Fruit fly (Drosophila melanogaster) whole organism, embryonic: ENCODE data around the gene Usp30.

Source experiments
- Adf1 ChIP-seq: fragments of 200-800 bp; sonication (Bioruptor generic); IDR thresholded peaks from 2 replicates; pipeline ENCODE4 v1.3.6; 2022; ENCODE audit warnings: missing biosample characterization, missing genetic modification characterization
- BEAF-32 ChIP-seq: fragments of 200-800 bp; sonication (Bioruptor generic); optimal IDR thresholded peaks from 3 replicates; lab custom pipeline; 2017; ENCODE audit warnings: missing biosample characterization, missing genetic modification characterization, mild to moderate bottlenecking, moderate library complexity, missing genetic modification reagents
- CG11085 ChIP-seq: fragments of 200-800 bp; sonication (Bioruptor generic); IDR thresholded peaks from 2 replicates; pipeline ENCODE4 v1.3.6; 2022; ENCODE audit warnings: missing biosample characterization, missing genetic modification characterization
- CG11560 ChIP-seq: fragments of 200-800 bp; sonication (Bioruptor generic); IDR thresholded peaks from 3 replicates; pipeline ENCODE4 v1.3.6; 2022; ENCODE audit warnings: missing biosample characterization, missing genetic modification characterization
- CG11723 ChIP-seq: fragments of 200-800 bp; sonication (Bioruptor generic); optimal IDR thresholded peaks from 2 replicates; lab custom pipeline; 2017; ENCODE audit warnings: missing biosample characterization, mild to moderate bottlenecking, missing genetic modification characterization
- CG12769 ChIP-seq: fragments of 200-800 bp; sonication (Bioruptor generic); optimal IDR thresholded peaks from 2 replicates; lab custom pipeline; 2019; ENCODE audit warnings: missing biosample characterization, mild to moderate bottlenecking, missing genetic modification characterization, moderate library complexity
- CG13296 ChIP-seq: fragments of 200-800 bp; sonication (Bioruptor generic); optimal IDR thresholded peaks from 3 replicates; lab custom pipeline; 2018; ENCODE audit warnings: missing biosample characterization, mild to moderate bottlenecking, missing genetic modification characterization
- CG15269 ChIP-seq: fragments of 200-800 bp; sonication (Bioruptor generic); optimal IDR thresholded peaks from 2 replicates; lab custom pipeline; 2018; ENCODE audit warnings: missing biosample characterization, mild to moderate bottlenecking, missing genetic modification characterization, moderate library complexity
- CG17829 ChIP-seq: fragments of 200-800 bp; optimal IDR thresholded peaks from 2 replicates; lab custom pipeline; 2019; ENCODE audit warnings: missing biosample characterization, mild to moderate bottlenecking, missing genetic modification characterization, moderate library complexity
- CG17912 ChIP-seq: fragments of 200-800 bp; sonication (Bioruptor generic); optimal IDR thresholded peaks from 2 replicates; lab custom pipeline; 2018; ENCODE audit warnings: missing biosample characterization, mild to moderate bottlenecking, missing genetic modification characterization
- CG1832 ChIP-seq: fragments of 200-800 bp; sonication (Bioruptor generic); optimal IDR thresholded peaks from 2 replicates; lab custom pipeline; 2017; ENCODE audit warnings: missing biosample characterization, mild to moderate bottlenecking, missing genetic modification characterization, inconsistent platforms
- CG2120 ChIP-seq: fragments of 200-800 bp; sonication (Bioruptor generic); optimal IDR thresholded peaks from 3 replicates; lab custom pipeline; 2016; ENCODE audit warnings: missing biosample characterization, missing genetic modification characterization
- CG2199 ChIP-seq: fragments of 200-800 bp; sonication (Bioruptor generic); IDR thresholded peaks from 3 replicates; pipeline ENCODE4 v1.3.6; 2022; ENCODE audit warnings: missing biosample characterization, missing genetic modification characterization
- CG3065 ChIP-seq: fragments of 200-800 bp; sonication (Bioruptor generic); optimal IDR thresholded peaks from 2 replicates; lab custom pipeline; 2016; ENCODE audit warnings: missing biosample characterization, missing genetic modification characterization
- CG31365 ChIP-seq: fragments of 200-800 bp; sonication (Bioruptor generic); optimal IDR thresholded peaks from 2 replicates; lab custom pipeline; 2018; ENCODE audit warnings: missing biosample characterization, mild to moderate bottlenecking, missing genetic modification characterization
- CG3281 ChIP-seq: fragments of 200-800 bp; sonication (Bioruptor generic); optimal IDR thresholded peaks from 3 replicates; lab custom pipeline; 2017; ENCODE audit warnings: missing biosample characterization, mild to moderate bottlenecking, missing genetic modification characterization
- CG33213 ChIP-seq: fragments of 200-800 bp; sonication (Bioruptor generic); optimal IDR thresholded peaks from 3 replicates; lab custom pipeline; 2016; ENCODE audit warnings: missing biosample characterization, missing genetic modification characterization
- CG4854 ChIP-seq: fragments of 200-800 bp; sonication (Bioruptor generic); optimal IDR thresholded peaks from 2 replicates; lab custom pipeline; 2016; ENCODE audit warnings: missing biosample characterization, missing genetic modification characterization, inconsistent platforms
- CG6683 ChIP-seq: fragments of 200-800 bp; sonication (Bioruptor generic); optimal IDR thresholded peaks from 2 replicates; lab custom pipeline; 2017; ENCODE audit warnings: missing biosample characterization, mild to moderate bottlenecking, missing genetic modification characterization, missing genetic modification reagents
- CG7372 ChIP-seq: fragments of 200-800 bp; sonication (Bioruptor generic); IDR thresholded peaks from 2 replicates; pipeline ENCODE4 v1.3.6; 2022; ENCODE audit warnings: missing biosample characterization, missing genetic modification characterization
- Dbx ChIP-seq: fragments of 200-800 bp; sonication (Bioruptor generic); IDR thresholded peaks from 3 replicates; pipeline ENCODE4 v1.3.6; 2022; ENCODE audit warnings: missing biosample characterization, missing genetic modification characterization
- Deaf1 ChIP-seq: fragments of 200-800 bp; optimal IDR thresholded peaks from 3 replicates; lab custom pipeline; 2019; ENCODE audit warnings: missing biosample characterization, mild to moderate bottlenecking, missing genetic modification characterization, moderate library complexity
- Dfd ChIP-seq, 2 experiments: fragments of >200 bp; optimal IDR thresholded peaks; 2 replicates each; lab custom pipeline; 2017; ENCODE audit warnings: missing biosample characterization in 2 of 2, missing genetic modification characterization in 2 of 2
- ERR ChIP-seq: fragments of 200-800 bp; sonication (Bioruptor generic); optimal IDR thresholded peaks from 2 replicates; lab custom pipeline; 2016; ENCODE audit warnings: missing biosample characterization, missing genetic modification characterization
- GATAe ChIP-seq: fragments of 200-800 bp; sonication (Bioruptor generic); conservative IDR thresholded peaks from 2 replicates; pipeline ENCODE4 v1.3.6; 2022; ENCODE audit warnings: missing biosample characterization, missing genetic modification characterization
- Hand ChIP-seq: fragments of 200-800 bp; sonication (Bioruptor generic); optimal IDR thresholded peaks from 2 replicates; lab custom pipeline; 2017; ENCODE audit warnings: mild to moderate bottlenecking, missing biosample characterization, missing genetic modification reagents, missing genetic modification characterization
- Hr39 ChIP-seq: fragments of >200 bp; optimal IDR thresholded peaks from 2 replicates; lab custom pipeline; 2017
- Kr ChIP-seq: fragments of 200-800 bp; sonication (Bioruptor generic); optimal IDR thresholded peaks from 2 replicates; lab custom pipeline; 2017; ENCODE audit warnings: missing biosample characterization, mild to moderate bottlenecking, missing genetic modification characterization
- MBD-R2 ChIP-seq: fragments of 200-800 bp; sonication (Bioruptor generic); IDR thresholded peaks from 2 replicates; pipeline ENCODE4 v1.3.6; 2022; ENCODE audit warnings: missing biosample characterization, missing genetic modification characterization
- Mes4 ChIP-seq: fragments of 200-800 bp; sonication (Bioruptor generic); optimal IDR thresholded peaks from 2 replicates; lab custom pipeline; 2016; ENCODE audit warnings: missing biosample characterization, missing genetic modification characterization
- NC2α ChIP-seq: fragments of 200-800 bp; sonication (Bioruptor generic); optimal IDR thresholded peaks from 2 replicates; lab custom pipeline; 2016; ENCODE audit warnings: missing biosample characterization, missing genetic modification characterization
- Opbp ChIP-seq: fragments of 200-800 bp; sonication (Bioruptor generic); IDR thresholded peaks from 3 replicates; pipeline ENCODE4 v1.3.6; 2022; ENCODE audit warnings: missing biosample characterization, missing genetic modification characterization; ENCODE audit not compliant: partially characterized antibody
- Six4 ChIP-seq: fragments of 200-800 bp; sonication (Bioruptor generic); optimal IDR thresholded peaks from 2 replicates; lab custom pipeline; 2016; ENCODE audit warnings: missing biosample characterization, missing genetic modification characterization
- Stat92E ChIP-seq, 3 experiments: fragments of >200 bp in 2 of 3; fragments of 200-800 bp in 1 of 3; sonication (Bioruptor generic) in 1 of 3; optimal IDR thresholded peaks; 2 replicates each; lab custom pipeline; 2017 to 2019; ENCODE audit warnings: missing biosample characterization in 3 of 3, missing genetic modification characterization in 3 of 3, mild to moderate bottlenecking in 1 of 3, moderate library complexity in 1 of 3
- Trl ChIP-seq, 3 experiments: fragments of >200 bp in 2 of 3; fragments of 200-800 bp in 1 of 3; sonication (Bioruptor generic) in 1 of 3; optimal IDR thresholded peaks; 2 replicates in 1 of 3; 3 replicates in 2 of 3; lab custom pipeline; 2016 to 2017; ENCODE audit warnings: missing biosample characterization in 1 of 3, missing genetic modification characterization in 1 of 3
- Vsx1 ChIP-seq: fragments of 200-800 bp; sonication (Bioruptor generic); optimal IDR thresholded peaks from 2 replicates; lab custom pipeline; 2017; ENCODE audit warnings: missing biosample characterization, mild to moderate bottlenecking, missing genetic modification characterization, missing genetic modification reagents
- abd-A ChIP-seq: fragments of 200-800 bp; sonication (Bioruptor generic); optimal IDR thresholded peaks from 3 replicates; lab custom pipeline; 2019; ENCODE audit warnings: missing biosample characterization, mild to moderate bottlenecking, missing genetic modification characterization, moderate library complexity
- ac ChIP-seq: fragments of 200-800 bp; sonication (Bioruptor generic); optimal IDR thresholded peaks from 3 replicates; lab custom pipeline; 2017; ENCODE audit warnings: missing biosample characterization, mild to moderate bottlenecking, missing genetic modification characterization
- az2 ChIP-seq: fragments of 200-800 bp; sonication (Bioruptor generic); optimal IDR thresholded peaks from 3 replicates; lab custom pipeline; 2016; ENCODE audit warnings: missing biosample characterization, missing genetic modification characterization
- chm ChIP-seq: fragments of 200-800 bp; sonication (Bioruptor generic); IDR thresholded peaks from 2 replicates; pipeline ENCODE4 v1.3.6; 2022; ENCODE audit warnings: missing biosample characterization, missing genetic modification characterization
- crc ChIP-seq: fragments of 200-800 bp; sonication (Bioruptor generic); optimal IDR thresholded peaks from 2 replicates; lab custom pipeline; 2016; ENCODE audit warnings: missing biosample characterization, missing genetic modification characterization
- dati ChIP-seq: fragments of 200-800 bp; sonication (Bioruptor generic); IDR thresholded peaks from 2 replicates; pipeline ENCODE4 v1.3.6; 2022; ENCODE audit warnings: missing biosample characterization, missing genetic modification characterization
- dm ChIP-seq: fragments of 200-800 bp; sonication (Bioruptor generic); optimal IDR thresholded peaks from 3 replicates; lab custom pipeline; 2016; ENCODE audit warnings: missing biosample characterization, missing genetic modification characterization
- dysf ChIP-seq: fragments of 200-800 bp; sonication (Bioruptor generic); IDR thresholded peaks from 3 replicates; pipeline ENCODE4 v1.3.6; 2022; ENCODE audit warnings: missing biosample characterization, missing genetic modification characterization
- fu2 ChIP-seq: fragments of 200-800 bp; sonication (Bioruptor generic); optimal IDR thresholded peaks from 2 replicates; lab custom pipeline; 2016; ENCODE audit warnings: missing biosample characterization, missing genetic modification characterization
- gro ChIP-seq: fragments of 200-800 bp; sonication (Bioruptor generic); optimal IDR thresholded peaks from 2 replicates; lab custom pipeline; 2016; ENCODE audit warnings: missing biosample characterization, missing genetic modification characterization
- insv ChIP-seq, 2 experiments: fragments of 200-800 bp; sonication (Bioruptor generic); optimal IDR thresholded peaks; 3 replicates each; lab custom pipeline; 2016 to 2018; ENCODE audit warnings: missing biosample characterization in 2 of 2, missing genetic modification characterization in 2 of 2
- kni ChIP-seq: fragments of 200-800 bp; sonication (Bioruptor generic); optimal IDR thresholded peaks from 3 replicates; lab custom pipeline; 2017; ENCODE audit warnings: mild to moderate bottlenecking, missing biosample characterization, missing genetic modification reagents, missing genetic modification characterization
- maf-S ChIP-seq: fragments of 200-800 bp; sonication (Bioruptor generic); optimal IDR thresholded peaks from 2 replicates; lab custom pipeline; 2016; ENCODE audit warnings: missing biosample characterization, missing genetic modification characterization
- onecut ChIP-seq: fragments of 200-800 bp; sonication (Bioruptor generic); IDR thresholded peaks from 2 replicates; pipeline ENCODE4 v1.3.6; 2022; ENCODE audit warnings: missing biosample characterization, missing genetic modification characterization
- toy ChIP-seq: fragments of 200-800 bp; sonication (Bioruptor generic); IDR thresholded peaks from 2 replicates; pipeline ENCODE4 v1.3.6; 2022; ENCODE audit warnings: missing biosample characterization, missing genetic modification characterization

Gene Usp30

DNA sequence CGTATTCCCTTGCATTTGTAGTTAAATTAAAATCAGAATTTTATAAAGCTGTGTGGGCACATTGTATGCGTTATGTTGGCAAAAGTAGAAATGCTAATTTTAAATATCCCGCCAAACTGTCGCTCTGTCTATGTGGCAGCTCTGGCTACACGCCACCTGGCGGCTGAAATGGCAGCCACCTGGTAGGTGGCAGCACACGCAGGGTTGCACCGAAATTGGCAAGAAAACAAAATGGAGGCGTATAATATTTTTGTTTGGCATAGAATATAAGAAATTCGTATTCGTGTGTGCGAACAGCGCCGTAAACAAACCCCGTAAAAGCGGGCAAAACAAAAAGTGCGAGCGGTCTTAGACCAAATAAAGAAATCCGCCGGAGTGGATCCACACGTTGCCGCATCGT, 28.3 kb upstream of the Usp30 start, which contains the start of gene CG12236 (continued):
- TF ChIP-seq BEAF-32 (GFP tag; lab: Kevin White, UChicago): peak; percentile 54
- no peak for TF ChIP-seq GATAe (GFP tag; lab: Robert Waterston, UW)
- TF ChIP-seq crc (GFP tag; lab: Kevin White, UChicago): no peak
- TF ChIP-seq CG15269 (tag; lab: Kevin White, UChicago): no peak
- peak; percentile 63 for TF ChIP-seq dm
- no peak for TF ChIP-seq CG7372 (GFP tag; lab: Robert Waterston, UW)
- TF ChIP-seq Deaf1: no peak
- no peak for TF ChIP-seq CG11723 (GFP tag; lab: Kevin White, UChicago)
- no peak for TF ChIP-seq abd-A
- TF ChIP-seq gro (GFP tag; lab: Kevin White, UChicago): peak; percentile 56
- peak; percentile 50 for TF ChIP-seq CG17829
- TF ChIP-seq MBD-R2 (GFP tag; lab: Robert Waterston, UW): peak; percentile 88
- no peak for TF ChIP-seq dati (GFP tag; lab: Robert Waterston, UW)
- TF ChIP-seq Kr (GFP tag; lab: Kevin White, UChicago): no peak
- peak; percentile 6 for TF ChIP-seq CG3281 (GFP tag; lab: Kevin White, UChicago)
- TF ChIP-seq fu2 (GFP tag; lab: Kevin White, UChicago): no peak
- TF ChIP-seq az2 (GFP tag; lab: Kevin White, UChicago): no peak
- no peak for TF ChIP-seq ac (GFP tag; lab: Kevin White, UChicago)
- TF ChIP-seq Opbp (GFP tag; lab: Robert Waterston, UW): peak; percentile 66; the same call in 2 of the 3 replicates
- no peak for TF ChIP-seq chm
- TF ChIP-seq CG2120 (GFP tag; lab: Kevin White, UChicago): peak; percentile 36
- peak; percentile 68 for TF ChIP-seq CG17912 (GFP tag; lab: Kevin White, UChicago)
- TF ChIP-seq NC2α (GFP tag; lab: Kevin White, UChicago): no peak
- TF ChIP-seq onecut: 0 out of 2 replicates have a peak, but pooled peaks have one; percentile 30
- TF ChIP-seq Hand (GFP tag; lab: Kevin White, UChicago): no peak
- TF ChIP-seq Stat92E (GFP tag; optimal IDR thresholded peaks at IDR 0.05; lab: Kevin White, UChicago): peak in 1 of 3 experiments; percentile 19
- no peak for TF ChIP-seq CG13296 (GFP tag; lab: Kevin White, UChicago)
- TF ChIP-seq insv (GFP tag; optimal IDR thresholded peaks at IDR 0.05; lab: Kevin White, UChicago): peak in 1 of 2 experiments; percentile 68
- TF ChIP-seq CG2199 (GFP tag; lab: Robert Waterston, UW): 0 out of 3 replicates have a peak, but pooled peaks have one; percentile 55
- TF ChIP-seq CG11085 (GFP tag; lab: Robert Waterston, UW): peak; percentile 44; the same call in 1 of the 2 replicates
- peak; percentile 67 for TF ChIP-seq CG33213 (GFP tag; lab: Kevin White, UChicago)
- no peak for TF ChIP-seq Hr39 (lab: Kevin White, UChicago)
- no peak for TF ChIP-seq Vsx1 (GFP tag; lab: Kevin White, UChicago)
- no peak for TF ChIP-seq CG1832 (GFP tag; lab: Kevin White, UChicago)
- peak; percentile 20 for TF ChIP-seq ERR (GFP tag; lab: Kevin White, UChicago)
- TF ChIP-seq Adf1 (GFP tag; lab: Robert Waterston, UW): peak; percentile 42; the same call in 1 of the 2 replicates
- TF ChIP-seq CG11560 (tag; lab: Robert Waterston, UW): 0 out of 3 replicates have a peak, but pooled peaks have one; percentile 50
- TF ChIP-seq maf-S (GFP tag; lab: Kevin White, UChicago): peak; percentile 25
- TF ChIP-seq toy (GFP tag; lab: Robert Waterston, UW): no peak
- peak; percentile 9 for TF ChIP-seq CG31365 (tag; lab: Kevin White, UChicago)
- peak; percentile 63 for TF ChIP-seq kni
- no peak for TF ChIP-seq Dfd (GFP tag; optimal IDR thresholded peaks at IDR 0.05; lab: Kevin White, UChicago)
- TF ChIP-seq Mes4 (GFP tag; lab: Kevin White, UChicago): peak; percentile 1
- TF ChIP-seq Trl (optimal IDR thresholded peaks at IDR 0.05; lab: Kevin White, UChicago): no peak
- peak; percentile 49 for TF ChIP-seq Trl (GFP tag; optimal IDR thresholded peaks at IDR 0.05; lab: Kevin White, UChicago)
- TF ChIP-seq CG4854 (GFP tag; lab: Kevin White, UChicago): no peak
- TF ChIP-seq dysf (GFP tag; lab: Robert Waterston, UW): 0 out of 3 replicates have a peak, but pooled peaks have one; percentile 24
- TF ChIP-seq CG3065 (GFP tag; lab: Kevin White, UChicago): no peak
- peak; percentile 71; the same call in 2 of the 3 replicates for TF ChIP-seq Dbx (GFP tag; lab: Robert Waterston, UW)
- TF ChIP-seq CG12769 (tag; lab: Kevin White, UChicago): no peak
- TF ChIP-seq CG6683 (GFP tag; lab: Kevin White, UChicago): no peak
- TF ChIP-seq Six4: no peak
